Fruit fly (Drosophila melanogaster): ENCODE results near the gene CG14712.

Gene CG14712

dm6 chr3R:11623025-11623424 is 5.5 kb upstream of the CG14712 start, which contains the start of gene CG14711 (continued):
- 0 out of 3 replicates have a peak, but pooled peaks have one; percentile 43 for TF ChIP-seq CG2199 (GFP tag; IDR thresholded peaks at IDR 0.05)
- peak; percentile 53 for TF ChIP-seq cwo (GFP tag; optimal IDR thresholded peaks at IDR 0.05)
- peak; percentile 47 for TF ChIP-seq pnt (GFP tag; optimal IDR thresholded peaks at IDR 0.05)
- TF ChIP-seq CG15073 (GFP tag; optimal IDR thresholded peaks at IDR 0.05) = peak; percentile 64
- peak; percentile 75 for TF ChIP-seq pum (GFP tag; optimal IDR thresholded peaks at IDR 0.05)
- peak; percentile 16 for TF ChIP-seq TFAM (GFP tag; optimal IDR thresholded peaks at IDR 0.05)
- TF ChIP-seq kah (GFP tag; optimal IDR thresholded peaks at IDR 0.05) = peak; percentile 56
- TF ChIP-seq CG11560 (tag; IDR thresholded peaks at IDR 0.05) = peak; percentile 75
- peak; percentile 65 for TF ChIP-seq CG17912 (GFP tag; optimal IDR thresholded peaks at IDR 0.05)
- peak; percentile 80 for TF ChIP-seq sd (tag; optimal IDR thresholded peaks at IDR 0.05)
- peak; percentile 82 for TF ChIP-seq CG33557 (GFP tag; optimal IDR thresholded peaks at IDR 0.05)
- TF ChIP-seq tgo (GFP tag; IDR thresholded peaks at IDR 0.05) = peak; percentile 82
- peak; percentile 68 for TF ChIP-seq CG11247 (GFP tag; IDR thresholded peaks at IDR 0.05)
- peak; percentile 49 for TF ChIP-seq nom (GFP tag; optimal IDR thresholded peaks at IDR 0.05)
- TF ChIP-seq usp (GFP tag; optimal IDR thresholded peaks at IDR 0.05) = no peak
- no peak for TF ChIP-seq toy (GFP tag; IDR thresholded peaks at IDR 0.05)
- TF ChIP-seq Bdp1 (GFP tag; optimal IDR thresholded peaks at IDR 0.05) = peak; percentile 71
- TF ChIP-seq mld (GFP tag; IDR thresholded peaks at IDR 0.05; ENCODE audit: partially characterized antibody) = no peak; the same call in 2 of the 3 replicates
- TF ChIP-seq CG3838 (GFP tag; optimal IDR thresholded peaks at IDR 0.05) = peak; percentile 67
- no peak for TF ChIP-seq nau (GFP tag; optimal IDR thresholded peaks at IDR 0.05)
- peak; percentile 11 for TF ChIP-seq CG10565 (GFP tag; optimal IDR thresholded peaks at IDR 0.05)
- TF ChIP-seq Ada2b (GFP tag; IDR thresholded peaks at IDR 0.05) = peak; percentile 82
- TF ChIP-seq caup (GFP tag; optimal IDR thresholded peaks at IDR 0.05; ENCODE audit: severe bottlenecking) = peak; percentile 83
- peak; percentile 45 for TF ChIP-seq Side (GFP tag; optimal IDR thresholded peaks at IDR 0.05)
- peak; percentile 74 for TF ChIP-seq CG2875 (GFP tag; optimal IDR thresholded peaks at IDR 0.05)
- TF ChIP-seq nmo (GFP tag; optimal IDR thresholded peaks at IDR 0.05) = peak; percentile 90
- peak; percentile 76 for TF ChIP-seq fd3F (GFP tag; optimal IDR thresholded peaks at IDR 0.05)
- TF ChIP-seq CG14014 (GFP tag; IDR thresholded peaks at IDR 0.05) = peak; percentile 88
- peak; percentile 34 for TF ChIP-seq CG6654 (GFP tag; optimal IDR thresholded peaks at IDR 0.05)
- peak; percentile 92 for TF ChIP-seq CG13287 (GFP tag; IDR thresholded peaks at IDR 0.05; ENCODE audit: partially characterized antibody)
- peak; percentile 69 for TF ChIP-seq Lhr (GFP tag; optimal IDR thresholded peaks at IDR 0.05)
- TF ChIP-seq CG14965 (GFP tag; optimal IDR thresholded peaks at IDR 0.05; ENCODE audit: borderline replicate concordance) = no peak
- peak; percentile 72 for TF ChIP-seq CG6254 (GFP tag; optimal IDR thresholded peaks at IDR 0.05)
- peak; percentile 69 for TF ChIP-seq CG31224 (GFP tag; IDR thresholded peaks at IDR 0.05)
- peak in 1 of 2 experiments; percentile 52 for TF ChIP-seq crp (GFP tag; optimal IDR thresholded peaks at IDR 0.05)
- TF ChIP-seq ATbp (GFP tag; optimal IDR thresholded peaks at IDR 0.05) = peak; percentile 65
- TF ChIP-seq emc (GFP tag; optimal IDR thresholded peaks at IDR 0.05) = no peak
- TF ChIP-seq CG3407 (GFP tag; optimal IDR thresholded peaks at IDR 0.05) = peak; percentile 62
- TF ChIP-seq crol (GFP tag; IDR thresholded peaks at IDR 0.05) = no peak
- TF ChIP-seq knrl (GFP tag; IDR thresholded peaks at IDR 0.05; ENCODE audit: partially characterized antibody) = peak; percentile 79
- peak; percentile 73 for TF ChIP-seq CG12744 (GFP tag; optimal IDR thresholded peaks at IDR 0.05)
- peak in 1 of 2 experiments; percentile 64 for TF ChIP-seq Hr51 (GFP tag; optimal IDR thresholded peaks at IDR 0.05)
- TF ChIP-seq kni (GFP tag; optimal IDR thresholded peaks at IDR 0.05) = peak; percentile 69
- TF ChIP-seq CG15269 (tag; optimal IDR thresholded peaks at IDR 0.05) = no peak
- peak; percentile 79 for TF ChIP-seq zen2 (GFP tag; IDR thresholded peaks at IDR 0.05; ENCODE audit: partially characterized antibody)
- TF ChIP-seq ase (GFP tag; IDR thresholded peaks at IDR 0.05) = peak; percentile 87
- peak; percentile 60 for TF ChIP-seq tup (GFP tag; optimal IDR thresholded peaks at IDR 0.05)
- no peak for TF ChIP-seq Doc2 (GFP tag; IDR thresholded peaks at IDR 0.05)
- TF ChIP-seq Hand (GFP tag; optimal IDR thresholded peaks at IDR 0.05) = peak; percentile 53

Data from whole organism, embryonic.